Worm (Caenorhabditis elegans) whole organism, L1 larva: ENCODE measurements around the gene F21F8.5.

Experiments
- aha-1 ChIP-seq: fragments of 150-350 bp; optimal IDR thresholded peaks from 2 replicates; lab custom pipeline; 2014; ENCODE audit warnings: missing biosample characterization, missing genetic modification characterization
- alr-1 ChIP-seq: fragments of 200-800 bp; sonication (Bioruptor generic); optimal IDR thresholded peaks from 2 replicates; lab custom pipeline; 2018; ENCODE audit warnings: borderline replicate concordance, mild to moderate bottlenecking, missing genetic modification characterization, missing compliant biosample characterization
- aly-2 ChIP-seq: fragments of 150-350 bp; optimal IDR thresholded peaks from 2 replicates; lab custom pipeline; 2014; ENCODE audit warnings: missing biosample characterization, missing genetic modification characterization
- blmp-1 ChIP-seq: fragments of 150-350 bp; optimal IDR thresholded peaks from 2 replicates; lab custom pipeline; 2014; ENCODE audit warnings: missing biosample characterization, missing genetic modification characterization
- ceh-63 ChIP-seq: fragments of 200-800 bp; sonication (Bioruptor generic); optimal IDR thresholded peaks from 2 replicates; lab custom pipeline; 2018; ENCODE audit warnings: mild to moderate bottlenecking, missing genetic modification characterization, missing compliant biosample characterization
- dsc-1 ChIP-seq: sonication (generic microtip); optimal IDR thresholded peaks from 2 replicates; lab custom pipeline; 2016; ENCODE audit warnings: mild to moderate bottlenecking, missing genetic modification characterization, missing compliant biosample characterization
- egl-13 ChIP-seq: sonication (generic microtip); optimal IDR thresholded peaks from 2 replicates; lab custom pipeline; 2016; ENCODE audit warnings: missing genotype, missing genetic modification reagents, missing genetic modification characterization, missing compliant biosample characterization
- elt-3 ChIP-seq, 6 experiments: fragments of 150-350 bp in 1 of 6; sonication (generic microtip); optimal IDR thresholded peaks; 2 replicates each; lab custom pipeline; 2017 to 2018; ENCODE audit warnings: missing biosample characterization in 6 of 6, missing genetic modification characterization in 6 of 6, inconsistent platforms in 1 of 6
- ets-5 ChIP-seq: fragments of 200-800 bp; sonication (Bioruptor generic); IDR thresholded peaks from 2 replicates; pipeline ENCODE4 v1.3.6; 2022; ENCODE audit warnings: missing genetic modification characterization, missing compliant biosample characterization
- fkh-10 ChIP-seq: sonication (generic microtip); optimal IDR thresholded peaks from 2 replicates; lab custom pipeline; 2017; ENCODE audit warnings: missing biosample characterization, missing genetic modification reagents, missing genetic modification characterization
- fkh-4 ChIP-seq: sonication (generic microtip); optimal IDR thresholded peaks from 2 replicates; lab custom pipeline; 2016; ENCODE audit warnings: missing compliant biosample characterization, missing genetic modification characterization, borderline replicate concordance
- fkh-8 ChIP-seq: sonication (generic microtip); optimal IDR thresholded peaks from 2 replicates; lab custom pipeline; 2016; ENCODE audit warnings: mild to moderate bottlenecking, missing genetic modification characterization, missing compliant biosample characterization
- grh-1 ChIP-seq: fragments of 200-800 bp; sonication (Bioruptor generic); IDR thresholded peaks from 2 replicates; pipeline ENCODE4 v1.3.6; 2022; ENCODE audit warnings: missing genetic modification reagents, missing genetic modification characterization, missing compliant biosample characterization
- hlh-17 ChIP-seq: fragments of 200-800 bp; sonication (Bioruptor generic); optimal IDR thresholded peaks from 2 replicates; lab custom pipeline; 2018; ENCODE audit warnings: missing genetic modification characterization, mild to moderate bottlenecking, missing compliant biosample characterization, moderate library complexity, borderline replicate concordance
- irx-1 ChIP-seq: sonication (generic microtip); optimal IDR thresholded peaks from 2 replicates; lab custom pipeline; 2016; ENCODE audit warnings: missing genetic modification characterization, missing compliant biosample characterization
- isw-1 ChIP-seq: fragments of 200-800 bp; sonication (Bioruptor generic); IDR thresholded peaks from 2 replicates; pipeline ENCODE4 v1.3.6; 2022; ENCODE audit warnings: missing genetic modification characterization, missing compliant biosample characterization
- lin-14 ChIP-seq: fragments of 200-800 bp; sonication (Bioruptor generic); optimal IDR thresholded peaks from 2 replicates; lab custom pipeline; 2018; ENCODE audit warnings: mild to moderate bottlenecking, missing genetic modification characterization, moderate library complexity, missing compliant biosample characterization
- lin-39 ChIP-seq: fragments of 150-350 bp; optimal IDR thresholded peaks from 2 replicates; lab custom pipeline; 2014; ENCODE audit warnings: missing biosample characterization, missing genetic modification reagents, missing genetic modification characterization
- lir-3 ChIP-seq: sonication (generic microtip); optimal IDR thresholded peaks from 2 replicates; lab custom pipeline; 2016; ENCODE audit warnings: mild to moderate bottlenecking, missing genetic modification characterization, moderate library complexity, missing compliant biosample characterization; ENCODE audit not compliant: poor library complexity
- lsy-2 ChIP-seq, 2 experiments: fragments of 150-350 bp; optimal IDR thresholded peaks; 2 replicates each; lab custom pipeline; 2014; ENCODE audit warnings: missing biosample characterization in 2 of 2, missing genetic modification characterization in 2 of 2
- mab-9 ChIP-seq: fragments of 200-800 bp; sonication (Bioruptor generic); IDR thresholded peaks from 2 replicates; pipeline ENCODE4 v1.3.6; 2022; ENCODE audit warnings: missing genetic modification reagents, missing genetic modification characterization, missing compliant biosample characterization
- mdl-1 ChIP-seq, 2 experiments: fragments of 150-350 bp; optimal IDR thresholded peaks; 2 replicates each; lab custom pipeline; 2014 to 2017; ENCODE audit warnings: missing biosample characterization in 2 of 2, missing genetic modification characterization in 2 of 2, inconsistent platforms in 1 of 2
- mef-2 ChIP-seq: fragments of 150-350 bp; optimal IDR thresholded peaks from 2 replicates; lab custom pipeline; 2014; ENCODE audit warnings: missing biosample characterization, missing genetic modification characterization
- nhr-11 ChIP-seq: fragments of 150-350 bp; optimal IDR thresholded peaks from 2 replicates; lab custom pipeline; 2014; ENCODE audit warnings: missing biosample characterization, missing genetic modification characterization
- nhr-12 ChIP-seq: sonication (generic microtip); optimal IDR thresholded peaks from 2 replicates; lab custom pipeline; 2017; ENCODE audit warnings: missing biosample characterization, missing genetic modification characterization
- nhr-19 ChIP-seq: fragments of 200-800 bp; sonication (Bioruptor generic); conservative IDR thresholded peaks from 2 replicates; pipeline ENCODE4 v1.3.6; 2022; ENCODE audit warnings: missing genetic modification characterization, missing compliant biosample characterization
- nhr-20 ChIP-seq: sonication (generic microtip); optimal IDR thresholded peaks from 2 replicates; lab custom pipeline; 2016; ENCODE audit warnings: mild to moderate bottlenecking, missing genetic modification characterization, missing compliant biosample characterization
- nhr-71 ChIP-seq: sonication (generic microtip); optimal IDR thresholded peaks from 2 replicates; lab custom pipeline; 2016; ENCODE audit warnings: mild to moderate bottlenecking, missing genetic modification characterization, moderate library complexity, missing compliant biosample characterization
- nhr-77 ChIP-seq: fragments of 150-350 bp; optimal IDR thresholded peaks from 2 replicates; lab custom pipeline; 2014; ENCODE audit warnings: missing biosample characterization, missing genetic modification characterization
- nhr-90 ChIP-seq: sonication (generic microtip); optimal IDR thresholded peaks from 2 replicates; lab custom pipeline; 2016; ENCODE audit warnings: mild to moderate bottlenecking, missing genetic modification characterization, missing compliant biosample characterization; ENCODE audit not compliant: poor library complexity
- pag-3 ChIP-seq: sonication (generic microtip); optimal IDR thresholded peaks from 2 replicates; lab custom pipeline; 2017; ENCODE audit warnings: missing genetic modification characterization, mild to moderate bottlenecking, missing compliant biosample characterization, antibody characterized with exemption, borderline replicate concordance; ENCODE audit not compliant: insufficient read depth
- rnt-1 ChIP-seq: sonication (generic microtip); optimal IDR thresholded peaks from 2 replicates; lab custom pipeline; 2016; ENCODE audit warnings: mild to moderate bottlenecking, missing genetic modification characterization, moderate library complexity, missing compliant biosample characterization
- snpc-4 ChIP-seq: fragments of 150-350 bp; optimal IDR thresholded peaks from 2 replicates; lab custom pipeline; 2014; ENCODE audit warnings: missing biosample characterization, missing genetic modification characterization
- snu-23 ChIP-seq: sonication (generic microtip); optimal IDR thresholded peaks from 2 replicates; lab custom pipeline; 2016; ENCODE audit warnings: missing genetic modification characterization, missing compliant biosample characterization
- swsn-7 ChIP-seq: sonication (generic microtip); optimal IDR thresholded peaks from 2 replicates; lab custom pipeline; 2016; ENCODE audit warnings: missing genetic modification characterization, missing compliant biosample characterization
- tbx-2 ChIP-seq: sonication (generic microtip); optimal IDR thresholded peaks from 2 replicates; lab custom pipeline; 2016; ENCODE audit warnings: missing genetic modification characterization, missing compliant biosample characterization
- tlp-1 ChIP-seq: fragments of 150-350 bp; optimal IDR thresholded peaks from 2 replicates; lab custom pipeline; 2014; ENCODE audit warnings: missing biosample characterization, missing genetic modification characterization
- unc-130 ChIP-seq: fragments of 150-350 bp; optimal IDR thresholded peaks from 2 replicates; lab custom pipeline; 2017; ENCODE audit warnings: missing biosample characterization, missing genetic modification characterization, inconsistent platforms
- unc-98 ChIP-seq: fragments of 200-800 bp; sonication (Bioruptor generic); IDR thresholded peaks from 2 replicates; pipeline ENCODE4 v1.3.6; 2022; ENCODE audit warnings: missing genetic modification characterization, missing compliant biosample characterization
- vab-15 ChIP-seq: sonication (generic microtip); optimal IDR thresholded peaks from 2 replicates; lab custom pipeline; 2017; ENCODE audit warnings: missing genotype, mild to moderate bottlenecking, missing genetic modification characterization, missing compliant biosample characterization
- zip-4 ChIP-seq: fragments of 200-800 bp; sonication (Bioruptor generic); optimal IDR thresholded peaks from 2 replicates; lab custom pipeline; 2018; ENCODE audit warnings: mild to moderate bottlenecking, missing genetic modification characterization, moderate library complexity, missing compliant biosample characterization
- ztf-11 ChIP-seq, 2 experiments: sonication (generic microtip); optimal IDR thresholded peaks; 2 replicates each; lab custom pipeline; 2016 to 2017; ENCODE audit warnings: missing genetic modification characterization in 2 of 2, missing biosample characterization in 1 of 2, missing compliant biosample characterization in 1 of 2
- ztf-4 ChIP-seq: fragments of 150-350 bp; optimal IDR thresholded peaks from 2 replicates; lab custom pipeline; 2014; ENCODE audit warnings: missing biosample characterization, missing genetic modification characterization

F21F8.5 gene

ce11 chrV:8252532-8252931 lies 13.6 kb downstream of the F21F8.5 start:
- TF ChIP-seq mdl-1 (tag; optimal IDR thresholded peaks at IDR 0.05; lab: Kevin White, UChicago) (peak in 1 of 2 experiments; percentile 12), nhr-20 (tag; lab: Kevin White, UChicago) (peak; percentile 6), swsn-7 (tag; lab: Kevin White, UChicago) (no peak), lin-14 (GFP tag; lab: Kevin White, UChicago) (peak; percentile 70), zip-4 (no peak), vab-15 (no peak), snpc-4 (tag; lab: Kevin White, UChicago) (peak; percentile 12), tbx-2 (tag; lab: Kevin White, UChicago) (no peak), tlp-1 (tag; lab: Kevin White, UChicago) (no peak), lir-3 (no peak), grh-1 (GFP tag; lab: Robert Waterston, UW) (no peak), nhr-12 (no peak), elt-3 (tag; optimal IDR thresholded peaks at IDR 0.05; lab: Kevin White, UChicago) (no peak), isw-1 (GFP tag; lab: Robert Waterston, UW) (no peak), nhr-77 (tag; lab: Kevin White, UChicago) (no peak), unc-98 (GFP tag; lab: Robert Waterston, UW) (no peak), nhr-90 (tag; lab: Kevin White, UChicago) (no peak), pag-3 (tag; lab: Kevin White, UChicago) (no peak), snu-23 (GFP tag; lab: Kevin White, UChicago) (peak; percentile 21), irx-1 (tag; lab: Kevin White, UChicago) (no peak), lin-39 (tag; lab: Kevin White, UChicago) (peak; percentile 68), lsy-2 (tag; optimal IDR thresholded peaks at IDR 0.05; lab: Kevin White, UChicago) (peak in 1 of 2 experiments; percentile 28), ceh-63 (GFP tag; lab: Kevin White, UChicago) (no peak), rnt-1 (peak; percentile 75), egl-13 (no peak), nhr-19 (GFP tag; lab: Robert Waterston, UW) (peak; percentile 36; the same call in 1 of the 2 replicates), nhr-71 (tag; lab: Kevin White, UChicago) (peak; percentile 65)

- 0 out of 2 replicates have a peak, but pooled peaks have one; percentile 14 for TF ChIP-seq mab-9 (GFP tag; lab: Robert Waterston, UW)
- TF ChIP-seq ets-5 (GFP tag; lab: Robert Waterston, UW) = no peak
- TF ChIP-seq lin-14 (GFP tag; lab: Kevin White, UChicago) = peak; percentile 52
- TF ChIP-seq, all 84 proteins: peak for 2
Measured at ce11 chrV:8251075-8251474, 15.1 kb downstream of the F21F8.5 start.

DNA sequence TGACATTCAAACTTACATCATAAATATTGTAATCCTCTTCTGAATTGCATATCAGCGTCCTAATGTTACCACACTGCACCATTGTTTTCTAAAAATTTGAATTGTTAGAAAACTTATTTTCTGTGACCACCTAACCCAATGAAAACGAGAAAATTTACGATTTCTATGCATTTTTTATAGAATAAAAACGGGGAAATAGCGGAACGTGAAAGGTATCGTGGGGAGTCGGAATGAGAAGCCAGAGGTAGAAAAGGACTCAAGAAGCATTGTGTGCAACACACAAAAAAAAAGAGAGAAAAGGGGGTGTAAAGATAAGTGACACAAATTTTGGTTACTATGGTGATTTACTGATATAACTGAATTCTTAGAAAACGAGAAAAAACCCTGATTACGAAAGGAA lies 15.9 kb downstream of the F21F8.5 start, which contains the start of gene C16D9.6:
C16D9.6 (minus strand) TSS at position 101 of the 400 bp plus-strand sequence.
- TF ChIP-seq nhr-71 (tag; lab: Kevin White, UChicago) (peak; percentile 43), unc-130 (tag; lab: Kevin White, UChicago) (no peak), dsc-1 (tag; lab: Kevin White, UChicago) (peak; percentile 8), fkh-8 (tag; lab: Kevin White, UChicago) (peak; percentile 77), fkh-10 (no peak)

- TF ChIP-seq elt-3 (tag; optimal IDR thresholded peaks at IDR 0.05; lab: Kevin White, UChicago) (peak in 3 of 6 experiments; percentile 50 to 76 (median 67)), irx-1 (tag; lab: Kevin White, UChicago) (peak; percentile 66), nhr-90 (tag; lab: Kevin White, UChicago) (peak; percentile 96), nhr-12 (no peak), nhr-71 (tag; lab: Kevin White, UChicago) (peak; percentile 90), nhr-20 (tag; lab: Kevin White, UChicago) (peak; percentile 84), nhr-11 (tag; lab: Kevin White, UChicago) (no peak), aly-2 (tag; lab: Kevin White, UChicago) (peak; percentile 73), ztf-4 (tag; lab: Kevin White, UChicago) (peak; percentile 24), mab-9 (GFP tag; lab: Robert Waterston, UW) (0 out of 2 replicates have a peak, but pooled peaks have one; percentile 26), mef-2 (no peak), fkh-8 (tag; lab: Kevin White, UChicago) (no peak), blmp-1 (tag; lab: Kevin White, UChicago) (no peak), ztf-11 (tag; optimal IDR thresholded peaks at IDR 0.05; lab: Kevin White, UChicago) (peak in 1 of 2 experiments; percentile 46), hlh-17 (GFP tag; lab: Kevin White, UChicago) (no peak), fkh-4 (tag; lab: Kevin White, UChicago) (peak; percentile 18), ets-5 (GFP tag; lab: Robert Waterston, UW) (no peak), aha-1 (peak; percentile 24), grh-1 (GFP tag; lab: Robert Waterston, UW) (peak; percentile 66; the same call in 1 of the 2 replicates), alr-1 (tag; lab: Kevin White, UChicago) (no peak)
Measured at ce11 chrV:8247311-8248105, 18.6 kb downstream of the F21F8.5 start.
